Worm (Caenorhabditis elegans): ENCODE results near the gene edg-1.

The edg-1 gene

DNA sequence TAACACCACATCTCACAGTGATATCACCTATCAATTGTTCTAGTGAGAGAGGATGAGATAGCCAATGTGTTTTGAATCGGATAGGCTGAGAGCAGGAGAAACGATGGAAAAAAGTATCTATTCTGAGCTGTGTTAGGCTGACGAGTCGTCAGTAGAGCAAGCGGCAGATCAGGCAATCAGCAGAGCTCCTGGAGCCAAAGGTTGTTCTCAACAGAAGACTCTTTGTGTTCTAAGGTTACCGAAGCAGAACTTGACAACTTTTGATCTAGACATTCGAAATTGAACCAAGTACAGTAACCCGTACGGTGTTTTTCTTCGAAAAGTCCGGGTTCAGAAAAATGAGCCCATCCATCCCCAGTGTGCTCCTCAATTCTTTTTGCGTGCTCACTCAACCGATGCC is 32.2 kb downstream of the edg-1 start:
- TF ChIP-seq lin-39 (tag; optimal IDR thresholded peaks at IDR 0.05) (no peak), nhr-11 (tag; optimal IDR thresholded peaks at IDR 0.05) (peak; percentile 8)

DNA sequence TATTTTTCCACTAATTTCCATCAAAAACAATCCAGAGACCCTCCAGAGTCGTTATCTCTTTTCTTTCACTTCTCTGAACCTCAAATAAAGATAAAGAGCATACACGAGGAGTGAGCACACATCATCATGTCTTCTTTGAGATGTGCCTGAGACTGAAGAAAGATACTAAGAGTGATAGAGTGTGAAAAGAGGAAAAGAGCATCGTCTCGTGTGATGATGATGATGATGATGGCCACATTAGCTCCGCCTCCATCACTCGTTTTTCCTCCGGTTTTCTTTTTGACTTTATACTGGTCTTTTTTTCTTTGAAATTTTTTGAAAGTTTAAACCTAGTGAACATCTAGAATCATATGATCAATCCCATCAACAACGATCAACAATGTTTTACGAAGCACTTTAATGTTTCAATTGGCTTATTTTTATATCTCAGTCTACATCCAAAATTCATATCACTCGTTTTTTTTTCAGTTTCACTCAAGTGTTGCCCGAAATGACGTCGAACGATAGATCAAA is 33.4 kb downstream of the edg-1 start, which contains the start of gene T01G1.2:
TSS of gene T01G1.2 (plus strand) at position 463 of the 513 bp plus-strand sequence.
- no peak for TF ChIP-seq nhr-67 (tag; optimal IDR thresholded peaks at IDR 0.05)
- no peak for TF ChIP-seq nhr-11 (tag; optimal IDR thresholded peaks at IDR 0.05)
- TF ChIP-seq unc-62 (GFP tag; optimal IDR thresholded peaks at IDR 0.05), result no peak
- TF ChIP-seq lsy-12 (tag; optimal IDR thresholded peaks at IDR 0.05), result no peak
- TF ChIP-seq ceh-28 (tag; optimal IDR thresholded peaks at IDR 0.05), result no peak
- TF ChIP-seq egl-5 (tag; optimal IDR thresholded peaks at IDR 0.05), result peak; percentile 62
- TF ChIP-seq nfya-1 (tag; optimal IDR thresholded peaks at IDR 0.05; ENCODE audit: insufficient read depth), result peak; percentile 59
- TF ChIP-seq mdl-1 (tag; optimal IDR thresholded peaks at IDR 0.05), result no peak
- no peak for TF ChIP-seq R02D3.7 (tag; optimal IDR thresholded peaks at IDR 0.05)
- TF ChIP-seq lin-39 (tag; optimal IDR thresholded peaks at IDR 0.05), result peak; percentile 87
- TF ChIP-seq ceh-9 (tag; optimal IDR thresholded peaks at IDR 0.05), result no peak
- no peak for TF ChIP-seq nhr-25 (tag; optimal IDR thresholded peaks at IDR 0.05)
- no peak for TF ChIP-seq ztf-4 (tag; optimal IDR thresholded peaks at IDR 0.05)
- TF ChIP-seq skn-1 (tag; optimal IDR thresholded peaks at IDR 0.05), result peak; percentile 29
- no peak for TF ChIP-seq fkh-10 (GFP tag; optimal IDR thresholded peaks at IDR 0.05)
- no peak for TF ChIP-seq mml-1 (tag; optimal IDR thresholded peaks at IDR 0.05)
- TF ChIP-seq elt-1 (tag; optimal IDR thresholded peaks at IDR 0.05), result peak; percentile 56
- TF ChIP-seq hmg-11 (tag; optimal IDR thresholded peaks at IDR 0.05), result peak; percentile 15

- TF ChIP-seq egl-5 (tag; optimal IDR thresholded peaks at IDR 0.05) (no peak), lin-39 (tag; optimal IDR thresholded peaks at IDR 0.05) (no peak), aly-2 (tag; optimal IDR thresholded peaks at IDR 0.05) (no peak)
Measured at ce11 chrIV:11359769-11360168, 39.2 kb downstream of the edg-1 start, which contains the start of gene klp-12. Gene klp-12, minus strand, starts transcription at chrIV:11359869.

DNA sequence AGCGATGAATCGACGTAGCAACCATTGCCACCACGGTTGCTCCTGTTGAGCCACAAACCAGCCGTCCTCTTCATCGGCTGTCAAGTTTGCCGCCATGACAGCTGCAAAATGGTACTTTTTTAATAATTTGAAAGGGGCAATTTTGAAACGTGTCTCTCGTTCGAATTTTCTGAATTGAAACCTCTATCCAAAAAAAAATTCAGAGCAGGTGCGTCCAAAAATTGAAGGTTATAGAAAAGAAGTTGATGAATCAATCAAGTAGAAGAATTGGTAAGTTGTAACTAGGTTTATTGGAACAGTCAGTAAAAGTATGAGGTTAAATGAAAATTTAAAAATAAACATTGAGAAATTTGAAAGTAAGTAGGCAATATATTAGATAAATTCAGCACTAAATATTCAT is 40.8 kb downstream of the edg-1 start, which contains the start of gene T01G1.4:
TSS of gene T01G1.4 (minus strand) at position 101 of the 400 bp plus-strand sequence.
- TF ChIP-seq eor-1 (tag; optimal IDR thresholded peaks at IDR 0.05) (no peak), snpc-4 (tag; optimal IDR thresholded peaks at IDR 0.05) (no peak), nhr-67 (tag; optimal IDR thresholded peaks at IDR 0.05) (no peak), lsy-12 (tag; optimal IDR thresholded peaks at IDR 0.05) (no peak), nhr-43 (tag; optimal IDR thresholded peaks at IDR 0.05; ENCODE audit: poor library complexity, severe bottlenecking) (no peak), egl-5 (tag; optimal IDR thresholded peaks at IDR 0.05) (no peak), ceh-82 (tag; optimal IDR thresholded peaks at IDR 0.05) (no peak), nhr-28 (tag; optimal IDR thresholded peaks at IDR 0.05) (no peak), ztf-4 (tag; optimal IDR thresholded peaks at IDR 0.05) (no peak), ztf-11 (tag; optimal IDR thresholded peaks at IDR 0.05) (no peak), zag-1 (tag; optimal IDR thresholded peaks at IDR 0.05) (no peak), R02D3.7 (tag; optimal IDR thresholded peaks at IDR 0.05) (no peak)

ce11 chrIV:11363806-11364562 is 43.4 kb downstream of the edg-1 start:
- TF ChIP-seq ceh-82 (tag; optimal IDR thresholded peaks at IDR 0.05) (no peak), nhr-76 (tag; optimal IDR thresholded peaks at IDR 0.05) (peak; percentile 84), lsy-12 (tag; optimal IDR thresholded peaks at IDR 0.05) (no peak), hmg-11 (tag; optimal IDR thresholded peaks at IDR 0.05) (peak; percentile 16), pha-4 (tag; optimal IDR thresholded peaks at IDR 0.05) (peak; percentile 60), ceh-9 (tag; optimal IDR thresholded peaks at IDR 0.05) (no peak), nhr-25 (tag; optimal IDR thresholded peaks at IDR 0.05) (peak; percentile 12), elt-1 (tag; optimal IDR thresholded peaks at IDR 0.05) (no peak), pqm-1 (tag; optimal IDR thresholded peaks at IDR 0.05) (peak; percentile 1), R02D3.7 (tag; optimal IDR thresholded peaks at IDR 0.05) (no peak), nfya-1 (tag; optimal IDR thresholded peaks at IDR 0.05; ENCODE audit: insufficient read depth) (peak; percentile 32), nhr-12 (tag; optimal IDR thresholded peaks at IDR 0.05) (no peak), unc-39 (tag; optimal IDR thresholded peaks at IDR 0.05) (no peak), fkh-2 (tag; optimal IDR thresholded peaks at IDR 0.05) (no peak), elt-2 (tag; optimal IDR thresholded peaks at IDR 0.05) (peak; percentile 12), fos-1 (tag; optimal IDR thresholded peaks at IDR 0.05) (no peak), ceh-28 (tag; optimal IDR thresholded peaks at IDR 0.05) (peak; percentile 17)

Data from whole organism, L3 larva.